Worm (Caenorhabditis elegans): Measurements from ENCODE around the gene srw-44.

DNA sequence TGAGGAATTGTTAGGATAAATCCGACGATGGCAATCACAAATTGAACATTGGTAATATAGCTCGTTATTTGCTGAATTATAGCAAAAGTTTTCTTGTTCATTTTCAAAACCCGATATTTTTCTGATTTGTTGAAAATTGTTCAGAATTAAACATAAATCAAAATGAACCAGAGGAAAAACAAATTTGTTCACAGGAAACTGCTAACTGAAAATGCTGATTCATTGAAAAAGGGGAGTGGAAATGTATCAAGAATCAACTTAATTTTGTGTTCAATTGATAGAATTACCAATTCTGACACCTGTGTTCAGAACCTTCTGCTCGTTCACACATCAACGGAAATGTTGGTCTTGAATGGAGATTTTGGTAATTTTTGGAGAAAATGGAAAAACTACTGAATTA lies 36.5 kb upstream of the srw-44 start, which contains the start of gene srw-77:
- TF ChIP-seq lin-13 (tag; optimal IDR thresholded peaks at IDR 0.05), result no peak
- TF ChIP-seq M03D4.4 (tag; optimal IDR thresholded peaks at IDR 0.05), result no peak
- TF ChIP-seq unc-62 (GFP tag; optimal IDR thresholded peaks at IDR 0.05), result no peak
- TF ChIP-seq elt-1 (tag; optimal IDR thresholded peaks at IDR 0.05; ENCODE audit: borderline replicate concordance, insufficient read depth), result no peak
- no peak for TF ChIP-seq nhr-237 (tag; optimal IDR thresholded peaks at IDR 0.05)
- no peak for TF ChIP-seq mab-5 (tag; optimal IDR thresholded peaks at IDR 0.05)
- no peak for TF ChIP-seq blmp-1 (tag; optimal IDR thresholded peaks at IDR 0.05)
- TF ChIP-seq hlh-1 (tag; optimal IDR thresholded peaks at IDR 0.05), result no peak

All from whole organism, mixed stage, embryonic.